Worm (Caenorhabditis elegans) whole organism, mixed stage, embryonic: ENCODE data around the gene ZK637.14.
A peak's percentile ranks its signal among the peaks of the same experiment; 100 is the strongest.

ENCODE experiments used
- M03D4.4 ChIP-seq: sonication (generic microtip); optimal IDR thresholded peaks from 2 replicates; lab custom pipeline; 2017; ENCODE audit warnings: mild to moderate bottlenecking, missing genetic modification characterization, missing compliant biosample characterization
- bed-3 ChIP-seq: fragments of 200-800 bp; sonication (Bioruptor generic); optimal IDR thresholded peaks from 3 replicates; lab custom pipeline; 2018; ENCODE audit warnings: mild to moderate bottlenecking, missing genetic modification characterization, moderate library complexity, missing compliant biosample characterization
- blmp-1 ChIP-seq: fragments of 150-350 bp; optimal IDR thresholded peaks from 2 replicates; lab custom pipeline; 2014; ENCODE audit warnings: missing biosample characterization, missing genetic modification characterization
- ceh-39 ChIP-seq: fragments of 150-350 bp; optimal IDR thresholded peaks from 2 replicates; lab custom pipeline; 2014; ENCODE audit warnings: missing biosample characterization, missing genetic modification characterization
- ceh-43 ChIP-seq: fragments of 200-800 bp; sonication (Bioruptor generic); optimal IDR thresholded peaks from 2 replicates; lab custom pipeline; 2018; ENCODE audit warnings: mild to moderate bottlenecking, missing genetic modification characterization, moderate library complexity, missing compliant biosample characterization
- ces-1 ChIP-seq: fragments of 150-350 bp; optimal IDR thresholded peaks from 2 replicates; lab custom pipeline; 2014; ENCODE audit warnings: missing biosample characterization, missing genetic modification reagents, missing genetic modification characterization
- cnd-1 ChIP-seq: fragments of 200-800 bp; sonication (Bioruptor generic); optimal IDR thresholded peaks from 2 replicates; lab custom pipeline; 2018; ENCODE audit warnings: mild to moderate bottlenecking, missing genetic modification characterization, missing compliant biosample characterization
- drap-1 ChIP-seq: fragments of 200-800 bp; sonication (Bioruptor generic); optimal IDR thresholded peaks from 3 replicates; lab custom pipeline; 2018; ENCODE audit warnings: mild to moderate bottlenecking, missing genetic modification characterization, missing compliant biosample characterization
- elt-3 ChIP-seq: fragments of 150-350 bp; optimal IDR thresholded peaks from 2 replicates; lab custom pipeline; 2014; ENCODE audit warnings: missing biosample characterization, missing genetic modification characterization
- flh-1 ChIP-seq: fragments of 200-800 bp; sonication (Bioruptor generic); optimal IDR thresholded peaks from 2 replicates; lab custom pipeline; 2018; ENCODE audit warnings: mild to moderate bottlenecking, missing genetic modification characterization, moderate library complexity, missing compliant biosample characterization
- ham-2 ChIP-seq: fragments of 200-800 bp; sonication (Bioruptor generic); optimal IDR thresholded peaks from 2 replicates; lab custom pipeline; 2018; ENCODE audit warnings: mild to moderate bottlenecking, missing genetic modification characterization, missing compliant biosample characterization
- hlh-1 ChIP-seq: fragments of 150-350 bp; optimal IDR thresholded peaks from 2 replicates; lab custom pipeline; 2014; ENCODE audit warnings: missing biosample characterization, missing genetic modification reagents, missing genetic modification characterization
- lin-13 ChIP-seq: fragments of 150-350 bp; optimal IDR thresholded peaks from 2 replicates; lab custom pipeline; 2014; ENCODE audit warnings: missing biosample characterization, missing genetic modification characterization
- lin-32 ChIP-seq: fragments of 200-800 bp; sonication (Bioruptor generic); optimal IDR thresholded peaks from 2 replicates; lab custom pipeline; 2018; ENCODE audit warnings: mild to moderate bottlenecking, missing genetic modification characterization, missing compliant biosample characterization
- lsy-2 ChIP-seq: fragments of 150-350 bp; optimal IDR thresholded peaks from 2 replicates; lab custom pipeline; 2014; ENCODE audit warnings: missing biosample characterization, missing genetic modification characterization
- mab-5 ChIP-seq: fragments of 150-350 bp; optimal IDR thresholded peaks from 2 replicates; lab custom pipeline; 2014; ENCODE audit warnings: missing biosample characterization, missing genetic modification characterization
- mep-1 ChIP-seq: fragments of 150-350 bp; optimal IDR thresholded peaks from 2 replicates; lab custom pipeline; 2017; ENCODE audit warnings: missing biosample characterization, missing genetic modification reagents, missing genetic modification characterization, inconsistent platforms
- mls-2 ChIP-seq: sonication (generic microtip); optimal IDR thresholded peaks from 2 replicates; lab custom pipeline; 2016; ENCODE audit warnings: mild to moderate bottlenecking, missing genetic modification characterization, moderate library complexity, missing compliant biosample characterization
- nhr-12 ChIP-seq: fragments of 150-350 bp; optimal IDR thresholded peaks from 2 replicates; lab custom pipeline; 2014; ENCODE audit warnings: missing biosample characterization, missing genetic modification characterization
- nhr-2 ChIP-seq: fragments of 150-350 bp; optimal IDR thresholded peaks from 2 replicates; lab custom pipeline; 2014; ENCODE audit warnings: missing biosample characterization, missing genetic modification characterization
- nhr-237 ChIP-seq: fragments of 150-350 bp; optimal IDR thresholded peaks from 2 replicates; lab custom pipeline; 2014; ENCODE audit warnings: missing biosample characterization, missing genetic modification characterization
- nhr-28 ChIP-seq: fragments of 150-350 bp; optimal IDR thresholded peaks from 2 replicates; lab custom pipeline; 2014; ENCODE audit warnings: missing biosample characterization, missing genetic modification characterization
- nhr-76 ChIP-seq: sonication (generic microtip); optimal IDR thresholded peaks from 2 replicates; lab custom pipeline; 2017; ENCODE audit warnings: missing biosample characterization, missing genetic modification characterization
- pha-4 ChIP-seq: fragments of 150-350 bp; optimal IDR thresholded peaks from 2 replicates; lab custom pipeline; 2018; ENCODE audit warnings: missing biosample characterization, missing genetic modification reagents, missing genetic modification characterization
- sem-2 ChIP-seq: fragments of 200-800 bp; sonication (Bioruptor generic); optimal IDR thresholded peaks from 2 replicates; lab custom pipeline; 2018; ENCODE audit warnings: mild to moderate bottlenecking, missing genetic modification characterization, missing compliant biosample characterization
- snpc-4 ChIP-seq: fragments of 150-350 bp; optimal IDR thresholded peaks from 2 replicates; lab custom pipeline; 2014; ENCODE audit warnings: missing biosample characterization, missing genetic modification characterization
- sptf-1 ChIP-seq: sonication (generic microtip); optimal IDR thresholded peaks from 2 replicates; lab custom pipeline; 2017; ENCODE audit warnings: mild to moderate bottlenecking, missing genetic modification characterization, moderate library complexity, missing compliant biosample characterization
- tbx-8 ChIP-seq: fragments of 200-800 bp; sonication (Bioruptor generic); optimal IDR thresholded peaks from 2 replicates; lab custom pipeline; 2018; ENCODE audit warnings: mild to moderate bottlenecking, missing genetic modification characterization, moderate library complexity, missing compliant biosample characterization
- unc-120 ChIP-seq: sonication (generic microtip); optimal IDR thresholded peaks from 2 replicates; lab custom pipeline; 2017; ENCODE audit warnings: missing genetic modification characterization, missing compliant biosample characterization; ENCODE audit not compliant: poor library complexity, severe bottlenecking
- unc-39 ChIP-seq: fragments of 150-350 bp; optimal IDR thresholded peaks from 2 replicates; lab custom pipeline; 2014; ENCODE audit warnings: missing biosample characterization, missing genetic modification characterization
- unc-62 ChIP-seq: fragments of 150-350 bp; optimal IDR thresholded peaks from 2 replicates; lab custom pipeline; 2014; ENCODE audit warnings: missing biosample characterization, missing genetic modification reagents, missing genetic modification characterization
- zip-8 ChIP-seq: fragments of 150-350 bp; optimal IDR thresholded peaks from 2 replicates; lab custom pipeline; 2014; ENCODE audit warnings: missing biosample characterization, missing genetic modification characterization

The ZK637.14 gene

DNA sequence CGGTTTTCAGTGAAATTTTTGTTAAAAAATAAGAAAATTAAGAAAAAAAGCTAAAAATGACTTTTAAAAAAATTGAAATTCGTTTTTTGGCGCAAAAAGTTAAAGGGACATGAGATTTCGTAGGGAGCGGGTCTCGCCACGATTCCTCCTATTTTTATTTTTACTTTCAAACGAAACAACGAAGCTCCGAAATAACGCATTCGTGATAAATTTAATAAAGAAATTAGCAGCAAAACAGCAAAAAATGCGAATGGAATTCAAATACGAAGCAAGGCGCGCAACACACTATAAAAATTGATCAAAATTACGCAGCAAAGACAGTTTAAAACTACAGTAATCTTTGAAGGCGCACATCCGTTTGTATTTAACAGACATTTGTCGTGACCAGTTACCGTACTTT is 10.8 kb upstream of the ZK637.14 start:
- TF ChIP-seq unc-62 (no peak), lsy-2 (peak; percentile 17), unc-39 (tag; lab: Kevin White, UChicago) (no peak), drap-1 (no peak), ces-1 (GFP tag; lab: Kevin White, UChicago) (peak; percentile 53), ham-2 (GFP tag; lab: Kevin White, UChicago) (no peak), nhr-237 (tag; lab: Kevin White, UChicago) (no peak), tbx-8 (GFP tag; lab: Kevin White, UChicago) (no peak), lin-32 (GFP tag; lab: Kevin White, UChicago) (no peak), M03D4.4 (tag; lab: Kevin White, UChicago) (no peak), mep-1 (peak; percentile 69), zip-8 (tag; lab: Kevin White, UChicago) (no peak), sem-2 (GFP tag; lab: Kevin White, UChicago) (no peak), sptf-1 (no peak), mab-5 (tag; lab: Kevin White, UChicago) (no peak), bed-3 (GFP tag; lab: Kevin White, UChicago) (no peak), pha-4 (no peak)

DNA sequence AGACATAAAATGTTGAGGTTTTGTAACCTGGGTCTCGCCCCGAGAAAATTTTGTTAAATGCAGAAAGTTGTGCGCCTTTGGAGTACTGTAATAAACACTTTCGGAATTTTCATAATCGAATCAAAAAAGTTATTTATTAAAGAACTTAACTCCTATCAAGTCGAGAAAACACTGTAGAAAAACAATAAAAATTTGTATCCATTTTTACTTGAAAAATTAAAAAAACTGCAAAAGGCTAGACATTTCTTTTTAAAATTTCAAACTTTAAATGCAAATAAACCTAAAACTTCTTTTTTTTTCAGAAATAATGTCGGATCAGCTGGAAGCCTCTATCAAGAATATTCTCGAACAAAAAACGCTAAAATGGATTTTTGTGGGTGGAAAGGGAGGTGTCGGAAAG is 5.8 kb upstream of the ZK637.14 start, which contains the start of gene asna-1:
Gene asna-1, plus strand, starts transcription at position 301 of the 400 bp plus-strand sequence.
- no peak for TF ChIP-seq pha-4
- no peak for TF ChIP-seq zip-8 (tag; lab: Kevin White, UChicago)
- no peak for TF ChIP-seq nhr-2
- TF ChIP-seq nhr-76, result no peak
- TF ChIP-seq mep-1, result no peak
- TF ChIP-seq ceh-39 (tag; lab: Kevin White, UChicago), result no peak
- no peak for TF ChIP-seq nhr-28 (tag; lab: Kevin White, UChicago)
- TF ChIP-seq ceh-43, result no peak
- TF ChIP-seq flh-1 (GFP tag; lab: Kevin White, UChicago), result no peak
- TF ChIP-seq M03D4.4 (tag; lab: Kevin White, UChicago), result no peak

DNA sequence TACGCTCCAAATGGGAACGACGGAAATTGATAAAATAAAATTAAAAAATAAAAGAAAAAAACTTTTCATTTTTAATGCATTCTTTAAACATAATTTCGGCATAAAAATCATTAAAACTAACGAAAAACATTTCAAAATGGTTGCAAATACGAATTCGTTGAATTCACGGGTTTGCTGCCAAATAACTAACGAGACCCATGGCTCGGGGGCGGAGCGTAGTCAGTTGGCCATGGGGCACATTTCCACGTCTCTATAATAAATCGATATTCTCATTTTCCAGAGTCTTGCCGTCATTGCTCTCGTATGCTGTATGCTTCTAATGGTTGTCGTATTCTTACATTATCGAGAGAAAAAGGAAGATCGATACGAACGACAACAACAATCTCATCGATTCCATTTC is 4.5 kb upstream of the ZK637.14 start, which contains the start of gene ZK637.4:
Gene ZK637.4, plus strand, starts transcription at position 301 of the 400 bp plus-strand sequence.
- TF ChIP-seq nhr-28 (tag; lab: Kevin White, UChicago) (no peak), ham-2 (GFP tag; lab: Kevin White, UChicago) (no peak), ceh-43 (no peak), pha-4 (no peak), hlh-1 (tag; lab: Kevin White, UChicago) (no peak), nhr-237 (tag; lab: Kevin White, UChicago) (no peak), sem-2 (GFP tag; lab: Kevin White, UChicago) (no peak)

DNA sequence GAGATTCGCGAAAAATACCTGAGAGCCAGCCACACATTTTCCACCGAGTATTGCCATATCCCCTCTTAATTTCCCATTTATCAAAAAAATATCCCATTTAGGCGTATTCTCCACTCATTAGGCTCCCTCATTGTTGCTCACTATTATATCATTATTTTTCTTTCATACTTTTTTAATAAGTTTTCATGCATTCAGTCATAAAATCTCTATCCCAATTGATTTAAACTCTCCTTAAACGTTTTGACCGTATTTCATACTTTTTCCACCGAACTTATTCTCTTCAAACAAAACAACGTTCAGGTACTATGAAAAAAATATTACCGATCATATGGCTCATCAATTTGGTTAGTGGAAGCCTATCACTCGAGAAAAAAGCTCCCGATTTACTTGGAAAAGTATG is 975 bp upstream of the ZK637.14 start, which contains the start of gene lnkn-1:
Gene lnkn-1, plus strand, starts transcription at position 301 of the 400 bp plus-strand sequence.
- TF ChIP-seq ceh-43 (no peak), hlh-1 (tag; lab: Kevin White, UChicago) (no peak), lin-32 (GFP tag; lab: Kevin White, UChicago) (no peak), unc-120 (tag; lab: Kevin White, UChicago) (no peak), pha-4 (no peak), cnd-1 (tag; lab: Kevin White, UChicago) (no peak), unc-62 (no peak), nhr-76 (no peak), bed-3 (GFP tag; lab: Kevin White, UChicago) (no peak), ham-2 (GFP tag; lab: Kevin White, UChicago) (no peak), sptf-1 (no peak), blmp-1 (tag; lab: Kevin White, UChicago) (no peak), mab-5 (tag; lab: Kevin White, UChicago) (no peak), ceh-39 (tag; lab: Kevin White, UChicago) (no peak), mep-1 (no peak), sem-2 (GFP tag; lab: Kevin White, UChicago) (no peak), M03D4.4 (tag; lab: Kevin White, UChicago) (no peak), snpc-4 (tag; lab: Kevin White, UChicago) (no peak), ces-1 (GFP tag; lab: Kevin White, UChicago) (no peak), lin-13 (tag; lab: Kevin White, UChicago) (no peak)

DNA sequence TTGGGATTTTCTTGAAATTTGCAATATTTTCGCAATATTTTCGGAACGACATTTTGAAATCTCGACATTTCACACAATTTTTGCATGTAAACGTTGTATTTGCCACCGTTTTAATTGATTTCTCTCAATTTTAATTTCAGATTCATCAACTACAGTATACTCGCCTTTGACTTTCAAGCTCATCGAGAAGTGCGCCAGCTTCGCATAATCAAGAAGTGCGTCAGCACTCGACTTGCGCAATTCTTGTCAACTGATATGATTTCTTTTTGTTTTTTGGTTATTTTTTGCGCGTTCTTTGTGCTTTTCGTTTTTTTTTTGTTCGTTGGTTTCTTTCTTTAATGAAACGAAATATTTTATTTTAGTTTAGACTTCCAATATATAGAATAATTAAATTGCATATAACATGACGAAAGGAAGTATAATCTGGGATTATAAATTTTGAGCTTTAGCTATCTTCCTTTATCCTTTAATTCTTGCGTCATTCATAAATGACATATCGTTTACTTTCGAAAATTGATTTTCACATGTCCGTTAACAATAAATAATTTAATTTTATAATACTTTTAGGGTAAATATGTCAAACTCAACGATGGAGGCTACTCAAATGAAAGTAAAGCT is 1.7 kb downstream of the ZK637.14 start, which contains the start of gene famh-136:
Gene famh-136, plus strand, starts transcription at position 568 of the 618 bp plus-strand sequence.
- peak; percentile 44 for TF ChIP-seq nhr-237 (tag; lab: Kevin White, UChicago)
- no peak for TF ChIP-seq snpc-4 (tag; lab: Kevin White, UChicago)
- TF ChIP-seq lsy-2, result peak; percentile 80
- TF ChIP-seq mab-5 (tag; lab: Kevin White, UChicago), result no peak
- TF ChIP-seq M03D4.4 (tag; lab: Kevin White, UChicago), result peak; percentile 61
- peak; percentile 81 for TF ChIP-seq lin-13 (tag; lab: Kevin White, UChicago)
- peak; percentile 30 for TF ChIP-seq mls-2 (tag; lab: Kevin White, UChicago)
- TF ChIP-seq sptf-1, result peak; percentile 78
- peak; percentile 58 for TF ChIP-seq ces-1 (GFP tag; lab: Kevin White, UChicago)
- TF ChIP-seq nhr-12 (tag; lab: Kevin White, UChicago), result no peak
- no peak for TF ChIP-seq sem-2 (GFP tag; lab: Kevin White, UChicago)
- peak; percentile 33 for TF ChIP-seq ceh-43
- peak; percentile 11 for TF ChIP-seq cnd-1 (tag; lab: Kevin White, UChicago)
- no peak for TF ChIP-seq unc-62
- no peak for TF ChIP-seq hlh-1 (tag; lab: Kevin White, UChicago)
- no peak for TF ChIP-seq unc-120 (tag; lab: Kevin White, UChicago)
- no peak for TF ChIP-seq ceh-39 (tag; lab: Kevin White, UChicago)
- no peak for TF ChIP-seq zip-8 (tag; lab: Kevin White, UChicago)
- no peak for TF ChIP-seq elt-3
- TF ChIP-seq mep-1, result peak; percentile 89
- no peak for TF ChIP-seq nhr-76
